Worm (Caenorhabditis elegans): Measurements from ENCODE around the gene ZC250.4.

DNA sequence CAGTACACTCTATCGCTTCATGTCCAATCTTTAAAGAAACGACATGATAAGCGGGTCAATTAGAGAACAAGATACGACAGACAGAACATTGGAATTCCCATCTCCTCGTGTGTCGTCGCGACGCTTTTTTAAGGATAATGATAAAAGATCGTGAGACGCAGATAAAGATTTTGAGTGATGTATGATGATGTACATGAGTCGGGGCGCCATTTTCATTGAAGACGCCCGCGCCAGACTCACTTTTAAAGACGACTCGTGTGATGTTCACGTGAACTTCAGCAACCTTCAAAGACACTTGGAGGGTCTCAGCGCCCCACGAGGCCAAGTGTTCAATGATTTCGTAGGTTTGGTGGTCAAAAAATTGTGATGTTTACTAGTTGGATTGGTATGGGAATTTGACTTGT is 44.6 kb downstream of the ZC250.4 start:
- no peak for TF ChIP-seq W03F9.2 (tag; optimal IDR thresholded peaks at IDR 0.05)
- no peak for TF ChIP-seq him-1 (tag; optimal IDR thresholded peaks at IDR 0.05)
